Fruit fly (Drosophila melanogaster) whole organism, adult: Measurements from ENCODE around the gene AstA.

Experiments used
- CG11617 ChIP-seq: fragments of 200-800 bp; sonication (Bioruptor generic); optimal IDR thresholded peaks from 2 replicates; lab custom pipeline; 2017; ENCODE audit warnings: mild to moderate bottlenecking, missing biosample characterization, missing genetic modification reagents, missing genetic modification characterization
- CG12768 ChIP-seq: fragments of 200-800 bp; sonication (Bioruptor generic); optimal IDR thresholded peaks from 2 replicates; lab custom pipeline; 2017; ENCODE audit warnings: missing biosample characterization, missing genetic modification characterization, mild to moderate bottlenecking, moderate library complexity, missing genetic modification reagents
- CG14711 ChIP-seq: fragments of 200-800 bp; sonication (Bioruptor generic); optimal IDR thresholded peaks from 2 replicates; lab custom pipeline; 2018; ENCODE audit warnings: missing biosample characterization, mild to moderate bottlenecking, missing genetic modification characterization, moderate library complexity
- CG1620 ChIP-seq: fragments of 200-800 bp; sonication (Bioruptor generic); optimal IDR thresholded peaks from 2 replicates; lab custom pipeline; 2016; ENCODE audit warnings: missing biosample characterization, missing genetic modification characterization
- CG33017 ChIP-seq: fragments of 200-800 bp; sonication (Bioruptor generic); optimal IDR thresholded peaks from 2 replicates; lab custom pipeline; 2018; ENCODE audit warnings: missing biosample characterization, mild to moderate bottlenecking, missing genetic modification characterization, moderate library complexity
- CG5204 ChIP-seq: fragments of 200-800 bp; sonication (Bioruptor generic); optimal IDR thresholded peaks from 2 replicates; lab custom pipeline; 2016; ENCODE audit warnings: missing biosample characterization, missing genetic modification characterization
- CG7045 ChIP-seq: fragments of 200-800 bp; sonication (Bioruptor generic); optimal IDR thresholded peaks from 2 replicates; lab custom pipeline; 2017; ENCODE audit warnings: missing biosample characterization, mild to moderate bottlenecking, missing genetic modification characterization
- CG7101 ChIP-seq: fragments of 200-800 bp; sonication (Bioruptor generic); optimal IDR thresholded peaks from 2 replicates; lab custom pipeline; 2018; ENCODE audit warnings: missing biosample characterization, mild to moderate bottlenecking, missing genetic modification characterization, moderate library complexity
- Clk ChIP-seq: fragments of 200-800 bp; sonication (Bioruptor generic); optimal IDR thresholded peaks from 2 replicates; lab custom pipeline; 2017; ENCODE audit warnings: missing biosample characterization, missing genetic modification characterization
- Crg-1 ChIP-seq: fragments of 200-800 bp; sonication (Bioruptor generic); optimal IDR thresholded peaks from 2 replicates; lab custom pipeline; 2016; ENCODE audit warnings: missing biosample characterization, missing genetic modification characterization
- Hr96 ChIP-seq: fragments of 200-800 bp; sonication (Bioruptor generic); optimal IDR thresholded peaks from 2 replicates; lab custom pipeline; 2016; ENCODE audit warnings: missing biosample characterization, missing genetic modification characterization
- Mnt ChIP-seq: fragments of 200-800 bp; sonication (Bioruptor generic); optimal IDR thresholded peaks from 2 replicates; lab custom pipeline; 2016; ENCODE audit warnings: missing biosample characterization, mild to moderate bottlenecking, missing genetic modification characterization
- bab1 ChIP-seq: fragments of 200-800 bp; sonication (Bioruptor generic); optimal IDR thresholded peaks from 3 replicates; lab custom pipeline; 2019; ENCODE audit warnings: missing biosample characterization, mild to moderate bottlenecking, missing genetic modification characterization, moderate library complexity
- cic ChIP-seq: fragments of 200-800 bp; sonication (Bioruptor generic); optimal IDR thresholded peaks from 2 replicates; lab custom pipeline; 2017; ENCODE audit warnings: missing biosample characterization, mild to moderate bottlenecking, missing genetic modification characterization, moderate library complexity
- cnc ChIP-seq, 2 experiments: fragments of >200 bp; optimal IDR thresholded peaks; 2 replicates each; lab custom pipeline; 2017
- kay ChIP-seq: fragments of 200-800 bp; sonication (Bioruptor generic); peaks from one replicate; lab custom pipeline; 2016; ENCODE audit warnings: missing biosample characterization, missing genetic modification characterization, borderline replicate concordance
- ovo ChIP-seq: fragments of 200-800 bp; sonication (Bioruptor generic); optimal IDR thresholded peaks from 2 replicates; lab custom pipeline; 2016; ENCODE audit warnings: missing biosample characterization, missing genetic modification characterization
- pad ChIP-seq: fragments of 200-800 bp; sonication (Bioruptor generic); optimal IDR thresholded peaks from 3 replicates; lab custom pipeline; 2017; ENCODE audit warnings: missing biosample characterization, missing genetic modification characterization, mild to moderate bottlenecking, moderate library complexity, missing genetic modification reagents
- tj ChIP-seq: fragments of 200-800 bp; sonication (Bioruptor generic); optimal IDR thresholded peaks from 3 replicates; lab custom pipeline; 2017; ENCODE audit warnings: missing biosample characterization, mild to moderate bottlenecking, missing genetic modification characterization, moderate library complexity
- toe ChIP-seq: fragments of 200-800 bp; sonication (Bioruptor generic); optimal IDR thresholded peaks from 2 replicates; lab custom pipeline; 2016; ENCODE audit warnings: missing biosample characterization, missing genetic modification characterization

The AstA gene

dm6 chr3R:24764971-24765370 lies at the start of gene AstA:
AstA (minus strand) TSS chr3R:24765071.
- no peak for TF ChIP-seq Clk
- no peak for TF ChIP-seq CG14711 (tag; lab: Kevin White, UChicago)
- no peak for TF ChIP-seq toe (GFP tag; lab: Kevin White, UChicago)
- TF ChIP-seq CG11617 (GFP tag; lab: Kevin White, UChicago), result no peak
- TF ChIP-seq cic, result no peak
- no peak for TF ChIP-seq CG1620 (GFP tag; lab: Kevin White, UChicago)
- no peak for TF ChIP-seq kay (GFP tag; lab: Kevin White, UChicago)
- TF ChIP-seq CG5204 (GFP tag; lab: Kevin White, UChicago), result no peak
- TF ChIP-seq tj (GFP tag; lab: Kevin White, UChicago), result no peak
- no peak for TF ChIP-seq cnc (optimal IDR thresholded peaks at IDR 0.05; lab: Kevin White, UChicago)
- no peak for TF ChIP-seq CG7045
- TF ChIP-seq Mnt, result no peak
- TF ChIP-seq CG12768 (GFP tag; lab: Kevin White, UChicago), result no peak
- TF ChIP-seq CG7101, result no peak
- TF ChIP-seq Hr96 (GFP tag; lab: Kevin White, UChicago), result no peak

dm6 chr3R:24813637-24814301 lies 48.9 kb upstream of the AstA start, which contains the start of the genes lili and CG34150:
lili (minus strand) TSS chr3R:24814012.
CG34150 (plus strand) TSS chr3R:24814262.
- TF ChIP-seq CG1620 (GFP tag; lab: Kevin White, UChicago) (peak; percentile 78), CG14711 (tag; lab: Kevin White, UChicago) (peak; percentile 98), CG5204 (GFP tag; lab: Kevin White, UChicago) (peak; percentile 83), CG7045 (peak; percentile 58), Crg-1 (GFP tag; lab: Kevin White, UChicago) (peak; percentile 60), pad (GFP tag; lab: Kevin White, UChicago) (peak; percentile 40), CG7101 (peak; percentile 84), bab1 (GFP tag; lab: Kevin White, UChicago) (peak; percentile 86), ovo (GFP tag; lab: Kevin White, UChicago) (peak; percentile 67), toe (GFP tag; lab: Kevin White, UChicago) (peak; percentile 93), Mnt (peak; percentile 67), cic (no peak), cnc (optimal IDR thresholded peaks at IDR 0.05; lab: Kevin White, UChicago) (no peak), CG12768 (GFP tag; lab: Kevin White, UChicago) (peak; percentile 51), tj (GFP tag; lab: Kevin White, UChicago) (peak; percentile 46), kay (GFP tag; lab: Kevin White, UChicago) (no peak), CG33017 (tag; lab: Kevin White, UChicago) (peak; percentile 60), Clk (no peak), CG11617 (GFP tag; lab: Kevin White, UChicago) (peak; percentile 79), Hr96 (GFP tag; lab: Kevin White, UChicago) (peak; percentile 80)

dm6 chr3R:24812987-24813636 lies 48.2 kb upstream of the AstA start:
- TF ChIP-seq tj (GFP tag; lab: Kevin White, UChicago) (peak; percentile 24), CG5204 (GFP tag; lab: Kevin White, UChicago) (no peak), cnc (optimal IDR thresholded peaks at IDR 0.05; lab: Kevin White, UChicago) (no peak), ovo (GFP tag; lab: Kevin White, UChicago) (no peak), bab1 (GFP tag; lab: Kevin White, UChicago) (no peak), CG7101 (no peak)

DNA sequence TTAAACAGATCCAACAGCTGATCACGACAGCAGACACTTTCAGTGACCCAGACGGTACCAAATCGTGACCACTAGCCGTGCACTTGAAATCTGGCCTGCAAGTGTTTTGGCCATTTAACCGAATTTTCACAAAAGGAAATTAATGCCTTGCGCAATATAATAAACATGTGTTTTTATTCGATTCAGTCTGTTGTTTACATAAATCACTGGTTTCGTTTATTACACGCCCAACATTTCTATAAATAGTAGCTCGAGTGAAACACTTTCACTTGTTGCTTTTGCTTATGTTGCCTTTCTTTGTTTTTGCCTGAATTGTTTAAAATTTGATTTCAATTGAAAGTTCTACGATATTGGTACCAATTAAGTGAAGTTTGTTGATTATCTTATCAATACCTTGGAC lies 47.5 kb upstream of the AstA start:
- TF ChIP-seq cic (no peak), ovo (GFP tag; lab: Kevin White, UChicago) (no peak), Crg-1 (GFP tag; lab: Kevin White, UChicago) (no peak), pad (GFP tag; lab: Kevin White, UChicago) (no peak), tj (GFP tag; lab: Kevin White, UChicago) (no peak), CG7101 (no peak), CG33017 (tag; lab: Kevin White, UChicago) (no peak)

DNA sequence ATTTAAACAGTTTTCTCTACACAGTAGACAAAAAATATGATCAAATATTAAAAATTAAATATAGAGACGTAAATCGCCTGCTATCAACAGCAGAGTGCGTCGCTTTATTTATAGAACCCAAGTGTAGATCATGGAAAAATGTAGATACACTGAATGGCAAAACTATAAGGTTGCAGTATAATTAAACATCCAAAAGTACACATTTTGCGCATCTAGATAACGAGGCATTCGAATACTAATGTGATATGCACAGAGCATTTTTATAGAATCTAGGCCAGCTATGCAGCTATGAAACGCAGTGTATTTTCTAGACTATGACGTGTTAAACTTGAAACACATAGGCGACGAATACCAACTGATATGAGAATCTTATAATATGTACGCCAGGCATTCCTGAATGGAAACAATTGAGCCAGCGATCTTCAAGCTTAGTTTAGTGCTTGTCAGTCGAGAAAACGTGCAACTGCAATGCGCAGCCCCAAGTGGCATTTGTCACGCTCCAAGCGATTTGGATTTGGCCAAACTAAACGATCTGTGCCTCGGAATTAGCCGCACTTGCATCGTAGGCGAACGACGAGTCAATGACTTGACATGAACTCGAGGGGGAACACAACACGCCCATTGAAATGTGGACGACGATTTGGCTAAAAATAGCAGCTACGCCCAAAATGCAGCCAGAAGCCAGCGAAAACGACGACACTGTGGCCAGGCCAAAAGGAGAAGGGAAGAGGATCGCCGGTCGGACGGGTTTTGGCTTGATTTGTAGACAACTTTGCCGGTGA lies 46.2 kb upstream of the AstA start:
- TF ChIP-seq CG7101 (peak; percentile 96), CG7045 (peak; percentile 91), CG33017 (tag; lab: Kevin White, UChicago) (peak; percentile 97), CG5204 (GFP tag; lab: Kevin White, UChicago) (peak; percentile 81), kay (GFP tag; lab: Kevin White, UChicago) (peak; percentile 94), pad (GFP tag; lab: Kevin White, UChicago) (peak; percentile 70), ovo (GFP tag; lab: Kevin White, UChicago) (no peak), toe (GFP tag; lab: Kevin White, UChicago) (peak; percentile 48), bab1 (GFP tag; lab: Kevin White, UChicago) (peak; percentile 79), CG14711 (tag; lab: Kevin White, UChicago) (peak; percentile 88), cnc (optimal IDR thresholded peaks at IDR 0.05; lab: Kevin White, UChicago) (no peak), cic (peak; percentile 56), CG12768 (GFP tag; lab: Kevin White, UChicago) (peak; percentile 95), Hr96 (GFP tag; lab: Kevin White, UChicago) (peak; percentile 80), CG1620 (GFP tag; lab: Kevin White, UChicago) (peak; percentile 9), CG11617 (GFP tag; lab: Kevin White, UChicago) (peak; percentile 76), Crg-1 (GFP tag; lab: Kevin White, UChicago) (peak; percentile 78), tj (GFP tag; lab: Kevin White, UChicago) (peak; percentile 23), Clk (peak; percentile 67), Mnt (peak; percentile 64)
